Worm (Caenorhabditis elegans): ENCODE data around the gene Y9C2UA.1.

ce11 chrII:9173471-9173870 lies 34.0 kb downstream of the Y9C2UA.1 start:
- TF ChIP-seq ama-1 (optimal IDR thresholded peaks at IDR 0.05) (no peak), unc-86 (tag; optimal IDR thresholded peaks at IDR 0.05) (no peak), nhr-77 (tag; optimal IDR thresholded peaks at IDR 0.05) (no peak), efl-3 (GFP tag; optimal IDR thresholded peaks at IDR 0.05) (no peak), ceh-8 (GFP tag; optimal IDR thresholded peaks at IDR 0.05) (no peak), nhr-28 (tag; optimal IDR thresholded peaks at IDR 0.05) (no peak), ztf-11 (tag; optimal IDR thresholded peaks at IDR 0.05) (no peak), hlh-4 (tag; optimal IDR thresholded peaks at IDR 0.05) (no peak), C16A3.4 (tag; optimal IDR thresholded peaks at IDR 0.05) (no peak), unc-62 (GFP tag; optimal IDR thresholded peaks at IDR 0.05) (no peak), lin-13 (GFP tag; optimal IDR thresholded peaks at IDR 0.05) (no peak), lsy-2 (tag; optimal IDR thresholded peaks at IDR 0.05) (no peak)
